Worm (Caenorhabditis elegans) whole organism, L1 larva: ENCODE measurements around the gene hex-2.

Experiments
- C04F5.9 ChIP-seq: sonication (generic microtip); optimal IDR thresholded peaks from 2 replicates; lab custom pipeline; 2016; ENCODE audit warnings: missing genetic modification characterization, missing compliant biosample characterization
- C16A3.4 ChIP-seq: fragments of 150-350 bp; optimal IDR thresholded peaks from 2 replicates; lab custom pipeline; 2014; ENCODE audit warnings: missing biosample characterization, missing genetic modification characterization
- F16B12.6 ChIP-seq: fragments of 150-350 bp; optimal IDR thresholded peaks from 2 replicates; lab custom pipeline; 2014; ENCODE audit warnings: missing biosample characterization, missing genetic modification characterization
- Y116A8C.19 ChIP-seq: sonication (generic microtip); optimal IDR thresholded peaks from 2 replicates; lab custom pipeline; 2016; ENCODE audit warnings: missing compliant biosample characterization, missing genetic modification characterization, borderline replicate concordance
- aha-1 ChIP-seq: fragments of 150-350 bp; optimal IDR thresholded peaks from 2 replicates; lab custom pipeline; 2014; ENCODE audit warnings: missing biosample characterization, missing genetic modification characterization
- alr-1 ChIP-seq: fragments of 200-800 bp; sonication (Bioruptor generic); optimal IDR thresholded peaks from 2 replicates; lab custom pipeline; 2018; ENCODE audit warnings: borderline replicate concordance, mild to moderate bottlenecking, missing genetic modification characterization, missing compliant biosample characterization
- ceh-63 ChIP-seq: fragments of 200-800 bp; sonication (Bioruptor generic); optimal IDR thresholded peaks from 2 replicates; lab custom pipeline; 2018; ENCODE audit warnings: mild to moderate bottlenecking, missing genetic modification characterization, missing compliant biosample characterization
- ceh-88 ChIP-seq: fragments of 200-800 bp; sonication (Bioruptor generic); IDR thresholded peaks from 2 replicates; pipeline ENCODE4 v1.3.6; 2022; ENCODE audit warnings: missing genetic modification characterization, missing compliant biosample characterization
- ceh-90 ChIP-seq: sonication (generic microtip); optimal IDR thresholded peaks from 2 replicates; lab custom pipeline; 2016; ENCODE audit warnings: missing genetic modification characterization, missing compliant biosample characterization
- dpl-1 ChIP-seq, 3 experiments: fragments of 150-350 bp in 2 of 3; sonication (generic microtip) in 1 of 3; optimal IDR thresholded peaks; 2 replicates each; lab custom pipeline; 2014 to 2017; ENCODE audit warnings: missing biosample characterization in 3 of 3, missing genetic modification characterization in 3 of 3, missing genetic modification reagents in 3 of 3
- dsc-1 ChIP-seq: sonication (generic microtip); optimal IDR thresholded peaks from 2 replicates; lab custom pipeline; 2016; ENCODE audit warnings: mild to moderate bottlenecking, missing genetic modification characterization, missing compliant biosample characterization
- efl-1 ChIP-seq, 4 experiments: fragments of 150-350 bp; optimal IDR thresholded peaks in 3 of 4; peaks in 1 of 4; 1 replicate in 1 of 4; 2 replicates in 3 of 4; lab custom pipeline; 2014; ENCODE audit warnings: missing biosample characterization in 2 of 4, missing genetic modification characterization in 2 of 4, missing genetic modification reagents in 2 of 4
- egl-27 ChIP-seq, 2 experiments: fragments of 150-350 bp in 1 of 2; sonication (generic microtip); optimal IDR thresholded peaks; 3 replicates each; lab custom pipeline; 2017 to 2018; ENCODE audit warnings: missing biosample characterization in 2 of 2, missing genetic modification characterization in 2 of 2, missing genetic modification reagents in 2 of 2
- elt-2 ChIP-seq: sonication (generic microtip); optimal IDR thresholded peaks from 2 replicates; lab custom pipeline; 2016; ENCODE audit warnings: missing genetic modification characterization, mild to moderate bottlenecking, inconsistent platforms, missing compliant biosample characterization, missing genetic modification reagents
- elt-3 ChIP-seq, 6 experiments: fragments of 150-350 bp in 1 of 6; sonication (generic microtip); optimal IDR thresholded peaks; 2 replicates each; lab custom pipeline; 2017 to 2018; ENCODE audit warnings: missing biosample characterization in 6 of 6, missing genetic modification characterization in 6 of 6, inconsistent platforms in 1 of 6
- ets-5 ChIP-seq: fragments of 200-800 bp; sonication (Bioruptor generic); IDR thresholded peaks from 2 replicates; pipeline ENCODE4 v1.3.6; 2022; ENCODE audit warnings: missing genetic modification characterization, missing compliant biosample characterization
- fkh-10 ChIP-seq: sonication (generic microtip); optimal IDR thresholded peaks from 2 replicates; lab custom pipeline; 2017; ENCODE audit warnings: missing biosample characterization, missing genetic modification reagents, missing genetic modification characterization
- fos-1 ChIP-seq: fragments of 150-350 bp; optimal IDR thresholded peaks from 2 replicates; lab custom pipeline; 2014; ENCODE audit warnings: missing biosample characterization, missing genetic modification characterization
- grh-1 ChIP-seq: fragments of 200-800 bp; sonication (Bioruptor generic); IDR thresholded peaks from 2 replicates; pipeline ENCODE4 v1.3.6; 2022; ENCODE audit warnings: missing genetic modification reagents, missing genetic modification characterization, missing compliant biosample characterization
- hlh-4 ChIP-seq: sonication (generic microtip); optimal IDR thresholded peaks from 2 replicates; lab custom pipeline; 2016; ENCODE audit warnings: mild to moderate bottlenecking, missing genetic modification characterization, missing compliant biosample characterization
- irx-1 ChIP-seq: sonication (generic microtip); optimal IDR thresholded peaks from 2 replicates; lab custom pipeline; 2016; ENCODE audit warnings: missing genetic modification characterization, missing compliant biosample characterization
- jun-1 ChIP-seq: fragments of 150-350 bp; optimal IDR thresholded peaks from 2 replicates; lab custom pipeline; 2014; ENCODE audit warnings: missing biosample characterization, missing genetic modification reagents, missing genetic modification characterization
- lin-13 ChIP-seq: fragments of 150-350 bp; optimal IDR thresholded peaks from 2 replicates; lab custom pipeline; 2014; ENCODE audit warnings: missing biosample characterization, missing genetic modification reagents, missing genetic modification characterization
- lin-14 ChIP-seq: fragments of 200-800 bp; sonication (Bioruptor generic); optimal IDR thresholded peaks from 2 replicates; lab custom pipeline; 2018; ENCODE audit warnings: mild to moderate bottlenecking, missing genetic modification characterization, moderate library complexity, missing compliant biosample characterization
- lin-15B ChIP-seq: fragments of 150-350 bp; sonication (generic microtip); optimal IDR thresholded peaks from 3 replicates; lab custom pipeline; 2014; ENCODE audit warnings: missing biosample characterization, missing genetic modification characterization
- lin-35 ChIP-seq, 2 experiments: fragments of 150-350 bp; optimal IDR thresholded peaks; 2 replicates each; lab custom pipeline; 2014; ENCODE audit warnings: missing biosample characterization in 2 of 2, missing genetic modification characterization in 2 of 2, missing genetic modification reagents in 2 of 2
- lin-39 ChIP-seq: fragments of 150-350 bp; optimal IDR thresholded peaks from 2 replicates; lab custom pipeline; 2014; ENCODE audit warnings: missing biosample characterization, missing genetic modification reagents, missing genetic modification characterization
- lir-3 ChIP-seq: sonication (generic microtip); optimal IDR thresholded peaks from 2 replicates; lab custom pipeline; 2016; ENCODE audit warnings: mild to moderate bottlenecking, missing genetic modification characterization, moderate library complexity, missing compliant biosample characterization; ENCODE audit not compliant: poor library complexity
- lsy-2 ChIP-seq, 2 experiments: fragments of 150-350 bp; optimal IDR thresholded peaks; 2 replicates each; lab custom pipeline; 2014; ENCODE audit warnings: missing biosample characterization in 2 of 2, missing genetic modification characterization in 2 of 2
- mdl-1 ChIP-seq, 2 experiments: fragments of 150-350 bp; optimal IDR thresholded peaks; 2 replicates each; lab custom pipeline; 2014 to 2017; ENCODE audit warnings: missing biosample characterization in 2 of 2, missing genetic modification characterization in 2 of 2, inconsistent platforms in 1 of 2
- mep-1 ChIP-seq: fragments of 150-350 bp; optimal IDR thresholded peaks from 2 replicates; lab custom pipeline; 2014; ENCODE audit warnings: missing biosample characterization, missing genetic modification characterization
- nhr-19 ChIP-seq: fragments of 200-800 bp; sonication (Bioruptor generic); conservative IDR thresholded peaks from 2 replicates; pipeline ENCODE4 v1.3.6; 2022; ENCODE audit warnings: missing genetic modification characterization, missing compliant biosample characterization
- nhr-237 ChIP-seq: fragments of 150-350 bp; optimal IDR thresholded peaks from 2 replicates; lab custom pipeline; 2014; ENCODE audit warnings: missing biosample characterization, missing genetic modification characterization
- nhr-28 ChIP-seq: fragments of 150-350 bp; optimal IDR thresholded peaks from 2 replicates; lab custom pipeline; 2014; ENCODE audit warnings: missing biosample characterization, missing genetic modification characterization
- nhr-47 ChIP-seq: sonication (generic microtip); optimal IDR thresholded peaks from 2 replicates; lab custom pipeline; 2016; ENCODE audit warnings: mild to moderate bottlenecking, missing genetic modification characterization, moderate library complexity, missing compliant biosample characterization
- nhr-71 ChIP-seq: sonication (generic microtip); optimal IDR thresholded peaks from 2 replicates; lab custom pipeline; 2016; ENCODE audit warnings: mild to moderate bottlenecking, missing genetic modification characterization, moderate library complexity, missing compliant biosample characterization
- nhr-76 ChIP-seq: sonication (generic microtip); optimal IDR thresholded peaks from 2 replicates; lab custom pipeline; 2017; ENCODE audit warnings: missing biosample characterization, missing genetic modification characterization
- nhr-84 ChIP-seq: sonication (generic microtip); optimal IDR thresholded peaks from 2 replicates; lab custom pipeline; 2017; ENCODE audit warnings: missing biosample characterization, missing genetic modification characterization
- nhr-90 ChIP-seq: sonication (generic microtip); optimal IDR thresholded peaks from 2 replicates; lab custom pipeline; 2016; ENCODE audit warnings: mild to moderate bottlenecking, missing genetic modification characterization, missing compliant biosample characterization; ENCODE audit not compliant: poor library complexity
- pqm-1 ChIP-seq: sonication (generic microtip); optimal IDR thresholded peaks from 3 replicates; lab custom pipeline; 2017; ENCODE audit warnings: missing biosample characterization, missing genetic modification characterization
- rnt-1 ChIP-seq: sonication (generic microtip); optimal IDR thresholded peaks from 2 replicates; lab custom pipeline; 2016; ENCODE audit warnings: mild to moderate bottlenecking, missing genetic modification characterization, moderate library complexity, missing compliant biosample characterization
- skn-1 ChIP-seq: fragments of 150-350 bp; optimal IDR thresholded peaks from 2 replicates; lab custom pipeline; 2014; ENCODE audit warnings: missing biosample characterization, missing genetic modification characterization
- snu-23 ChIP-seq: sonication (generic microtip); optimal IDR thresholded peaks from 2 replicates; lab custom pipeline; 2016; ENCODE audit warnings: missing genetic modification characterization, missing compliant biosample characterization
- swsn-7 ChIP-seq: sonication (generic microtip); optimal IDR thresholded peaks from 2 replicates; lab custom pipeline; 2016; ENCODE audit warnings: missing genetic modification characterization, missing compliant biosample characterization
- unc-130 ChIP-seq: fragments of 150-350 bp; optimal IDR thresholded peaks from 2 replicates; lab custom pipeline; 2017; ENCODE audit warnings: missing biosample characterization, missing genetic modification characterization, inconsistent platforms
- unc-86 ChIP-seq: sonication (generic microtip); optimal IDR thresholded peaks from 2 replicates; lab custom pipeline; 2016; ENCODE audit warnings: missing genetic modification characterization, missing compliant biosample characterization
- unc-98 ChIP-seq: fragments of 200-800 bp; sonication (Bioruptor generic); IDR thresholded peaks from 2 replicates; pipeline ENCODE4 v1.3.6; 2022; ENCODE audit warnings: missing genetic modification characterization, missing compliant biosample characterization
- vab-15 ChIP-seq: sonication (generic microtip); optimal IDR thresholded peaks from 2 replicates; lab custom pipeline; 2017; ENCODE audit warnings: missing genotype, mild to moderate bottlenecking, missing genetic modification characterization, missing compliant biosample characterization
- xbp-1 ChIP-seq: sonication (generic microtip); optimal IDR thresholded peaks from 2 replicates; lab custom pipeline; 2016; ENCODE audit warnings: missing genetic modification characterization, missing compliant biosample characterization
- zag-1 ChIP-seq: fragments of 150-350 bp; optimal IDR thresholded peaks from 2 replicates; lab custom pipeline; 2014; ENCODE audit warnings: missing biosample characterization, missing genetic modification characterization
- ztf-11 ChIP-seq, 2 experiments: sonication (generic microtip); optimal IDR thresholded peaks; 2 replicates each; lab custom pipeline; 2016 to 2017; ENCODE audit warnings: missing genetic modification characterization in 2 of 2, missing biosample characterization in 1 of 2, missing compliant biosample characterization in 1 of 2
- ztf-4 ChIP-seq: fragments of 150-350 bp; optimal IDR thresholded peaks from 2 replicates; lab custom pipeline; 2014; ENCODE audit warnings: missing biosample characterization, missing genetic modification characterization

The hex-2 gene

ce11 chrV:5684534-5684933 is 30.3 kb downstream of the hex-2 start, which contains the start of the genes hmgs-1 and F25B4.4 (continued):
- peak; percentile 75 for TF ChIP-seq grh-1 (GFP tag; lab: Robert Waterston, UW)
- peak; percentile 93 to 95 for TF ChIP-seq lsy-2 (tag; optimal IDR thresholded peaks at IDR 0.05; lab: Kevin White, UChicago)
- peak; percentile 92 to 93 for TF ChIP-seq efl-1 (optimal IDR thresholded peaks at IDR 0.05; lab: Kevin White, UChicago)
- TF ChIP-seq efl-1 (GFP tag; optimal IDR thresholded peaks at IDR 0.05 in 1 of 2; lab: Kevin White, UChicago) = peak; percentile 82 to 98
- peak; percentile 79; the same call in 1 of the 2 replicates for TF ChIP-seq ceh-88 (GFP tag; lab: Robert Waterston, UW)
- no peak for TF ChIP-seq Y116A8C.19 (tag; lab: Kevin White, UChicago)
- TF ChIP-seq lin-14 (GFP tag; lab: Kevin White, UChicago) = peak; percentile 93
- peak; percentile 90 for TF ChIP-seq unc-86
- TF ChIP-seq nhr-47 (tag; lab: Kevin White, UChicago) = peak; percentile 94
- TF ChIP-seq swsn-7 (tag; lab: Kevin White, UChicago) = peak; percentile 90
- peak; percentile 76 for TF ChIP-seq lir-3 (tag; lab: Kevin White, UChicago)
- TF ChIP-seq skn-1 = peak; percentile 84
- TF ChIP-seq unc-98 (GFP tag; lab: Robert Waterston, UW) = peak; percentile 28; the same call in 1 of the 2 replicates
- peak; percentile 79 for TF ChIP-seq fkh-10 (GFP tag; lab: Kevin White, UChicago)
- TF ChIP-seq nhr-76 (tag; lab: Kevin White, UChicago) = no peak
- TF ChIP-seq egl-27 (tag; optimal IDR thresholded peaks at IDR 0.05; lab: Kevin White, UChicago) = peak in 1 of 2 experiments; percentile 28
- TF ChIP-seq nhr-237 = peak; percentile 65
- TF ChIP-seq mdl-1 (tag; optimal IDR thresholded peaks at IDR 0.05; lab: Kevin White, UChicago) = peak in 1 of 2 experiments; percentile 83
- peak in 4 of 6 experiments; percentile 20 to 89 (median 75) for TF ChIP-seq elt-3 (tag; optimal IDR thresholded peaks at IDR 0.05; lab: Kevin White, UChicago)
- no peak for TF ChIP-seq ets-5 (GFP tag; lab: Robert Waterston, UW)
- TF ChIP-seq C04F5.9 = peak; percentile 67
- TF ChIP-seq zag-1 (tag; lab: Kevin White, UChicago) = peak; percentile 21
- peak; percentile 92 for TF ChIP-seq vab-15 (tag; lab: Kevin White, UChicago)
- TF ChIP-seq dpl-1 (GFP tag; optimal IDR thresholded peaks at IDR 0.05; lab: Kevin White, UChicago) = peak; percentile 84 to 86 (median 86)
- TF ChIP-seq lin-13 (GFP tag; lab: Kevin White, UChicago) = peak; percentile 92
- TF ChIP-seq rnt-1 (tag; lab: Kevin White, UChicago) = peak; percentile 94
- peak; percentile 25 for TF ChIP-seq elt-2 (tag; lab: Kevin White, UChicago)
- peak; percentile 68 for TF ChIP-seq F16B12.6 (tag; lab: Kevin White, UChicago)
- TF ChIP-seq mep-1 (tag; lab: Kevin White, UChicago) = peak; percentile 95
- TF ChIP-seq pqm-1 = no peak
- TF ChIP-seq ztf-11 (tag; optimal IDR thresholded peaks at IDR 0.05; lab: Kevin White, UChicago) = peak in 1 of 2 experiments; percentile 73
- no peak for TF ChIP-seq hlh-4 (tag; lab: Kevin White, UChicago)
- peak; percentile 93 for TF ChIP-seq xbp-1 (tag; lab: Kevin White, UChicago)
- TF ChIP-seq C16A3.4 (tag; lab: Kevin White, UChicago) = peak; percentile 90
- peak; percentile 85 for TF ChIP-seq nhr-90 (tag; lab: Kevin White, UChicago)
- TF ChIP-seq alr-1 (tag; lab: Kevin White, UChicago) = no peak
- TF ChIP-seq nhr-28 (tag; lab: Kevin White, UChicago) = no peak
- no peak for TF ChIP-seq nhr-84 (tag; lab: Kevin White, UChicago)
- peak; percentile 90 for TF ChIP-seq nhr-19 (GFP tag; lab: Robert Waterston, UW)
- peak; percentile 82 for TF ChIP-seq irx-1 (tag; lab: Kevin White, UChicago)
- peak; percentile 92 for TF ChIP-seq lin-15B
- TF ChIP-seq ceh-63 (GFP tag; lab: Kevin White, UChicago) = no peak
- TF ChIP-seq ztf-4 (tag; lab: Kevin White, UChicago) = peak; percentile 46
- peak; percentile 59 for TF ChIP-seq ceh-90 (tag; lab: Kevin White, UChicago)
- TF ChIP-seq nhr-71 (tag; lab: Kevin White, UChicago) = peak; percentile 95
- peak; percentile 89 to 93 for TF ChIP-seq lin-35 (GFP tag; optimal IDR thresholded peaks at IDR 0.05; lab: Kevin White, UChicago)
- TF ChIP-seq jun-1 (tag; lab: Kevin White, UChicago) = peak; percentile 91
- TF ChIP-seq snu-23 (GFP tag; lab: Kevin White, UChicago) = peak; percentile 96
- peak; percentile 28 for TF ChIP-seq aha-1
- peak; percentile 94 for TF ChIP-seq unc-130 (tag; lab: Kevin White, UChicago)
- TF ChIP-seq dsc-1 (tag; lab: Kevin White, UChicago) = peak; percentile 89
- TF ChIP-seq lin-39 = peak; percentile 84
- TF ChIP-seq fos-1 (tag; lab: Kevin White, UChicago) = peak; percentile 84
